Fruit fly (Drosophila melanogaster): ENCODE data around the gene CG7606.

DNA sequence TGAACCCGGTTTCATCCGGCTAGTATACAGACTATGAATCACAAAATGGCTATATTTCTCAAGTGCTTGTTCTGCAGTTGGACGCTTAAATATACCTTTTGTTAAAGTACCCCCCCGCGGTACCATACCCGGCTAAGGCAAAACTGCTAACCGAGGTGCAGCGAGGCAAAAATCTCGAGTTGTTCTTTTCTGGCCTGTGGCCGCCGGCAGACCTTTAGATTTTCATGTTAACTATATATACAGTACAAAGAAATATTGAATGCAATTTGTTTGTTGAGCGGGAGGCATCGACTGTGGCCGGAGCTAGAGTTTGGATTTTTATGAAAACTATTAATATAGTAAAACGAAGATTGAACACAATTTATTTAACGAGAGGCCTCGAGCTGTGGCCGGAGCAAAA, 19.4 kb downstream of the CG7606 start:
- TF ChIP-seq svp (GFP tag) (no peak), CG6163 (GFP tag; IDR thresholded peaks at IDR 0.05) (no peak), OdsH (GFP tag; optimal IDR thresholded peaks at IDR 0.05) (no peak), salr (GFP tag; optimal IDR thresholded peaks at IDR 0.05) (no peak), CG11902 (GFP tag; optimal IDR thresholded peaks at IDR 0.05) (no peak), CG6854 (GFP tag; optimal IDR thresholded peaks at IDR 0.05) (no peak), Sox102F (GFP tag; optimal IDR thresholded peaks at IDR 0.05) (no peak), Gug (GFP tag; IDR thresholded peaks at IDR 0.05) (no peak), net (GFP tag; optimal IDR thresholded peaks at IDR 0.05) (no peak), CG1621 (tag; optimal IDR thresholded peaks at IDR 0.05) (no peak)
